Fruit fly (Drosophila melanogaster): Measurements from ENCODE around the gene CG6005.

The CG6005 gene

DNA sequence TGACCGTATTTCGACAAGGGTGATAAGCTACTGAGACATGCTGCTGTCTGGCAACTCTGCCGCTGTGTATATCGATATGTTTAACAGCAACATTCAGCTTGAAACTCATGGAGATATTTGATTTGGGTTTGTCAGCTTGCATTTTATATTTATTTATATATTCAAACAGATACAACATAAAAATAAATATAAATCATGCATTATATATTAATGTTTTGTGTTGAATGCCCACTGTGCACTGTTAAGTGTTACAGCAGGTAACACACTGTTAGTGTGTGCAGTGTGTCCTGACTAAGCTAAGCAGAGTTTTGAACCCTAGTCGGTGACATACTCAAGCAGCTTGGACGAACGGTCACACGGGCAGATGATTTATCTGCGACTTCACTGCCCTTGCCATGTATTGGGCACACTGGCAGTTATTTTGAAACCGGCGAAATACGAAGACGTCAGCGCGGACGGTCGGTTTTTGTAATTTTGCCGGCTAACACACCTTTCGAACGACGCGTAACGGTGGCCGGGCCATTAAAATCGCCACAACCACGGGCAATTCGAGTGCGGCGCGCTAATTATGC is 40.1 kb downstream of the CG6005 start, which contains the start of the genes snRNP-U1-C and gukh:
snRNP-U1-C (minus strand) TSS at position 37 of the 572 bp plus-strand sequence.
gukh (plus strand) TSS at position 412 of the 572 bp plus-strand sequence.
- TF ChIP-seq GATAd (GFP tag; optimal IDR thresholded peaks at IDR 0.05), result no peak
- TF ChIP-seq Jra (GFP tag; optimal IDR thresholded peaks at IDR 0.05), result peak; percentile 36
- peak; percentile 65 for TF ChIP-seq sage (GFP tag; optimal IDR thresholded peaks at IDR 0.05)
- TF ChIP-seq usp (GFP tag; optimal IDR thresholded peaks at IDR 0.05), result no peak
- TF ChIP-seq Hr78 (GFP tag; optimal IDR thresholded peaks at IDR 0.05), result no peak
- TF ChIP-seq pan (optimal IDR thresholded peaks at IDR 0.05), result no peak
- peak; percentile 70 for TF ChIP-seq h (GFP tag; optimal IDR thresholded peaks at IDR 0.05)
- TF ChIP-seq fru (GFP tag; optimal IDR thresholded peaks at IDR 0.05), result peak; percentile 54
- TF ChIP-seq Hr83 (GFP tag; optimal IDR thresholded peaks at IDR 0.05; ENCODE audit: poor library complexity, severe bottlenecking), result peak; percentile 62
- TF ChIP-seq HLH106 (tag; optimal IDR thresholded peaks at IDR 0.05), result peak; percentile 83
- TF ChIP-seq ey (GFP tag; optimal IDR thresholded peaks at IDR 0.05), result peak; percentile 58
- TF ChIP-seq CG9705 (GFP tag; optimal IDR thresholded peaks at IDR 0.05), result peak; percentile 62
- TF ChIP-seq Hnf4 (GFP tag; optimal IDR thresholded peaks at IDR 0.05), result peak; percentile 72
- TF ChIP-seq dl (GFP tag; optimal IDR thresholded peaks at IDR 0.05; ENCODE audit: insufficient read depth in 1 of 2, partially characterized antibody in 2 of 2), result no peak
- no peak for TF ChIP-seq woc (GFP tag; optimal IDR thresholded peaks at IDR 0.05)
- TF ChIP-seq foxo (GFP tag; optimal IDR thresholded peaks at IDR 0.05), result peak in 1 of 2 experiments; percentile 72
- TF ChIP-seq Dif (GFP tag; optimal IDR thresholded peaks at IDR 0.05; ENCODE audit: partially characterized antibody), result no peak
- TF ChIP-seq jim (GFP tag; optimal IDR thresholded peaks at IDR 0.05), result no peak
- TF ChIP-seq Rel (GFP tag; optimal IDR thresholded peaks at IDR 0.05), result no peak
- peak; percentile 69 for TF ChIP-seq Rel (tag; optimal IDR thresholded peaks at IDR 0.05)
- TF ChIP-seq N (GFP tag; optimal IDR thresholded peaks at IDR 0.05), result no peak
- peak; percentile 77 for TF ChIP-seq OdsH (GFP tag; optimal IDR thresholded peaks at IDR 0.05)
- TF ChIP-seq dmrt93B (GFP tag; optimal IDR thresholded peaks at IDR 0.05), result no peak
- TF ChIP-seq Mio (GFP tag; optimal IDR thresholded peaks at IDR 0.05), result no peak
- peak; percentile 69 for TF ChIP-seq Sp1 (GFP tag; optimal IDR thresholded peaks at IDR 0.05)
- TF ChIP-seq brk (GFP tag; optimal IDR thresholded peaks at IDR 0.05), result peak; percentile 91
- TF ChIP-seq Abd-B (GFP tag; optimal IDR thresholded peaks at IDR 0.05), result no peak
- TF ChIP-seq tai (GFP tag; optimal IDR thresholded peaks at IDR 0.05), result no peak
- TF ChIP-seq rgr (GFP tag; optimal IDR thresholded peaks at IDR 0.05), result peak; percentile 84
- TF ChIP-seq CrebA (GFP tag; optimal IDR thresholded peaks at IDR 0.05; ENCODE audit: borderline replicate concordance), result no peak
- peak; percentile 44 for TF ChIP-seq br (GFP tag; optimal IDR thresholded peaks at IDR 0.05)
- no peak for TF ChIP-seq Vsx2 (GFP tag; optimal IDR thresholded peaks at IDR 0.05; ENCODE audit: partially characterized antibody)
- TF ChIP-seq sv (GFP tag; optimal IDR thresholded peaks at IDR 0.05), result peak; percentile 82
- no peak for TF ChIP-seq CG32264 (GFP tag; optimal IDR thresholded peaks at IDR 0.05)
- peak; percentile 70 for TF ChIP-seq psq (GFP tag; optimal IDR thresholded peaks at IDR 0.05)
- TF ChIP-seq dsf (GFP tag; optimal IDR thresholded peaks at IDR 0.05; ENCODE audit: borderline replicate concordance), result peak; percentile 36
- no peak for TF ChIP-seq lola (GFP tag; optimal IDR thresholded peaks at IDR 0.05)
- no peak for TF ChIP-seq Dfd (GFP tag; optimal IDR thresholded peaks at IDR 0.05)
- TF ChIP-seq Myc (optimal IDR thresholded peaks at IDR 0.05), result no peak

DNA sequence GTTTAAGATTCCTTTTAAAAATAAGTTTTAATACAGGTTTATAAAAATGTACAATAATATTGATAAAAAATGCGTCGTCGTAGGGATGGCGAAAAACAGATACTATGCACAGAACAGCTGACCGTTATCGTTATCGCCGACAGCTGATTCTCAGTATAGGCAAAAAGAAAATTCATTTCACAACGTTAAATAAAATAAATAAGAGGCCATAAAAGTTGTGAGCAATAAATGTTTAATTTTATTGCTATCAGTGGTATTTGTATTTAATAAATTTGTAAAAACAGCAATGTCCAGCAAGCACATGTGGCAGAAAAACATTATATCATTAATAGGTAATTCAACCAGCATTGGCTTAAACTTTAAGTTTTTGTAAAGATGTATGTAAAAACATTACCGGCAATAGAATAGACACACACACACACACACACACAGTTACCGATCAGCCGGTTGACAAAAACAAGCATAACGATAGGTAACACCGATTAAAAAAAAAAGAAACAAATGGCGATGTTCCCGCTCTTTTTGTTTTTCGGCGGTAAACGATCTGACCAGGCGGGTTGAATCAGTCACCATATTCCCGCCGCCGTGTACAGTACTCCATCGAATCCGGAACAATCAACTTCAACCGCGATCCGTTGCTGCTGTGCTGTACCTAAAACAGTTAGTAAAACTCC is 42.8 kb downstream of the CG6005 start, which contains the start of the genes dnk and Smu1:
dnk (plus strand) TSS at position 133 of the 674 bp plus-strand sequence.
Smu1 (minus strand) TSS at position 462 of the 674 bp plus-strand sequence.
- TF ChIP-seq CrebA (GFP tag; optimal IDR thresholded peaks at IDR 0.05; ENCODE audit: borderline replicate concordance), result no peak
- peak; percentile 41 for TF ChIP-seq jim (GFP tag; optimal IDR thresholded peaks at IDR 0.05)
- TF ChIP-seq dmrt93B (GFP tag; optimal IDR thresholded peaks at IDR 0.05), result no peak
